Worm (Caenorhabditis elegans): ENCODE measurements around the gene grl-22.

ce11 chrIII:5382073-5382472, 31.7 kb downstream of the grl-22 start, which contains the start of gene Y32H12A.6:
- no peak for TF ChIP-seq blmp-1 (tag; optimal IDR thresholded peaks at IDR 0.05)
- no peak for TF ChIP-seq lsy-2 (tag; optimal IDR thresholded peaks at IDR 0.05)
- no peak for TF ChIP-seq mep-1 (tag; optimal IDR thresholded peaks at IDR 0.05)
- TF ChIP-seq fkh-10 (GFP tag; optimal IDR thresholded peaks at IDR 0.05), result no peak
- no peak for TF ChIP-seq nhr-11 (tag; optimal IDR thresholded peaks at IDR 0.05)
- no peak for TF ChIP-seq unc-62 (GFP tag; optimal IDR thresholded peaks at IDR 0.05)
- TF ChIP-seq xbp-1 (tag; optimal IDR thresholded peaks at IDR 0.05), result no peak

All from whole organism, L1 larva.